Fruit fly (Drosophila melanogaster) whole organism, embryonic: ENCODE data around the gene CG7227.

ENCODE experiments used
- Adf1 ChIP-seq: fragments of 200-800 bp; sonication (Bioruptor generic); IDR thresholded peaks from 2 replicates; pipeline ENCODE4 v1.3.6; 2022; ENCODE audit warnings: missing biosample characterization, missing genetic modification characterization
- Aef1 ChIP-seq: fragments of 200-800 bp; sonication (Bioruptor generic); IDR thresholded peaks from 3 replicates; pipeline ENCODE4 v1.3.6; 2022; ENCODE audit warnings: missing biosample characterization, missing genetic modification characterization
- B-H2 ChIP-seq: fragments of 200-800 bp; sonication (Bioruptor generic); optimal IDR thresholded peaks from 2 replicates; lab custom pipeline; 2018; ENCODE audit warnings: missing biosample characterization, mild to moderate bottlenecking, missing genetic modification characterization
- Bteb2 ChIP-seq: fragments of 200-800 bp; sonication (Bioruptor generic); optimal IDR thresholded peaks from 2 replicates; lab custom pipeline; 2016; ENCODE audit warnings: missing biosample characterization, missing genetic modification characterization
- CG13123 ChIP-seq: fragments of 200-800 bp; sonication (Bioruptor generic); optimal IDR thresholded peaks from 2 replicates; lab custom pipeline; 2016; ENCODE audit warnings: missing biosample characterization, missing genetic modification characterization
- CG14441 ChIP-seq: fragments of 200-800 bp; sonication (Bioruptor generic); IDR thresholded peaks from 2 replicates; pipeline ENCODE4 v1.3.6; 2022; ENCODE audit warnings: missing biosample characterization, missing genetic modification characterization
- CG17328 ChIP-seq: fragments of 200-800 bp; sonication (Bioruptor generic); IDR thresholded peaks from 2 replicates; pipeline ENCODE4 v1.3.6; 2022; ENCODE audit warnings: missing biosample characterization, missing genetic modification characterization
- CG17359 ChIP-seq: fragments of 200-800 bp; sonication (Bioruptor generic); optimal IDR thresholded peaks from 3 replicates; lab custom pipeline; 2018; ENCODE audit warnings: missing biosample characterization, mild to moderate bottlenecking, missing genetic modification characterization, moderate library complexity
- CG17361 ChIP-seq: fragments of 200-800 bp; sonication (Bioruptor generic); IDR thresholded peaks from 3 replicates; pipeline ENCODE4 v1.3.6; 2022; ENCODE audit warnings: missing biosample characterization, missing genetic modification characterization
- CG18476 ChIP-seq: fragments of 200-800 bp; sonication (Bioruptor generic); optimal IDR thresholded peaks from 2 replicates; lab custom pipeline; 2016; ENCODE audit warnings: missing biosample characterization, mild to moderate bottlenecking, missing genetic modification characterization
- CG18599 ChIP-seq: fragments of 200-800 bp; sonication (Bioruptor generic); optimal IDR thresholded peaks from 3 replicates; lab custom pipeline; 2017; ENCODE audit warnings: missing biosample characterization, missing genetic modification characterization, mild to moderate bottlenecking, moderate library complexity, missing genetic modification reagents
- CG18764 ChIP-seq: fragments of 200-800 bp; sonication (Bioruptor generic); optimal IDR thresholded peaks from 3 replicates; lab custom pipeline; 2016; ENCODE audit warnings: missing biosample characterization, missing genetic modification characterization
- CG2129 ChIP-seq: fragments of 200-800 bp; sonication (Bioruptor generic); IDR thresholded peaks from 2 replicates; pipeline ENCODE4 v1.3.6; 2022; ENCODE audit warnings: missing biosample characterization, missing genetic modification characterization; ENCODE audit not compliant: partially characterized antibody
- CG3065 ChIP-seq: fragments of 200-800 bp; sonication (Bioruptor generic); optimal IDR thresholded peaks from 2 replicates; lab custom pipeline; 2016; ENCODE audit warnings: missing biosample characterization, missing genetic modification characterization
- CG3281 ChIP-seq: fragments of 200-800 bp; sonication (Bioruptor generic); optimal IDR thresholded peaks from 3 replicates; lab custom pipeline; 2017; ENCODE audit warnings: missing biosample characterization, mild to moderate bottlenecking, missing genetic modification characterization
- CG34376 ChIP-seq: fragments of 200-800 bp; sonication (Bioruptor generic); optimal IDR thresholded peaks from 2 replicates; lab custom pipeline; 2018; ENCODE audit warnings: missing biosample characterization, mild to moderate bottlenecking, missing genetic modification characterization
- CG4707 ChIP-seq: fragments of 200-800 bp; sonication (Bioruptor generic); optimal IDR thresholded peaks from 2 replicates; lab custom pipeline; 2018; ENCODE audit warnings: missing biosample characterization, mild to moderate bottlenecking, missing genetic modification characterization, moderate library complexity
- CG5953 ChIP-seq: fragments of 200-800 bp; sonication (Bioruptor generic); IDR thresholded peaks from 2 replicates; pipeline ENCODE4 v1.3.6; 2022; ENCODE audit warnings: missing biosample characterization, missing genetic modification characterization
- CG6654 ChIP-seq: fragments of 200-800 bp; sonication (Bioruptor generic); optimal IDR thresholded peaks from 2 replicates; lab custom pipeline; 2017; ENCODE audit warnings: missing biosample characterization, mild to moderate bottlenecking, missing genetic modification characterization
- CG9437 ChIP-seq: fragments of 200-800 bp; sonication (Bioruptor generic); optimal IDR thresholded peaks from 2 replicates; lab custom pipeline; 2018; ENCODE audit warnings: missing biosample characterization, mild to moderate bottlenecking, missing genetic modification characterization
- CG9876 ChIP-seq: fragments of 200-800 bp; sonication (Bioruptor generic); optimal IDR thresholded peaks from 2 replicates; lab custom pipeline; 2016; ENCODE audit warnings: missing biosample characterization, missing genetic modification characterization
- CG9932 ChIP-seq: fragments of 200-800 bp; sonication (Bioruptor generic); IDR thresholded peaks from 2 replicates; pipeline ENCODE4 v1.3.6; 2022; ENCODE audit warnings: missing biosample characterization, missing genetic modification characterization
- E2f1 ChIP-seq: fragments of 200-800 bp; sonication (Bioruptor generic); IDR thresholded peaks from 2 replicates; pipeline ENCODE4 v1.3.6; 2022; ENCODE audit warnings: missing biosample characterization, missing genetic modification characterization
- Elba2 ChIP-seq: fragments of 200-800 bp; sonication (Bioruptor generic); optimal IDR thresholded peaks from 3 replicates; lab custom pipeline; 2016; ENCODE audit warnings: missing biosample characterization, missing genetic modification characterization
- H2.0 ChIP-seq: fragments of 200-800 bp; sonication (Bioruptor generic); IDR thresholded peaks from 2 replicates; pipeline ENCODE4 v1.3.6; 2022; ENCODE audit warnings: missing biosample characterization, missing genetic modification characterization
- Hey ChIP-seq: fragments of 200-800 bp; sonication (Bioruptor generic); optimal IDR thresholded peaks from 3 replicates; lab custom pipeline; 2018; ENCODE audit warnings: missing biosample characterization, mild to moderate bottlenecking, missing genetic modification characterization
- Hr3 ChIP-seq: fragments of 200-800 bp; sonication (Bioruptor generic); optimal IDR thresholded peaks from 3 replicates; lab custom pipeline; 2016; ENCODE audit warnings: missing biosample characterization, missing genetic modification characterization
- Lpt ChIP-seq: fragments of >200 bp; optimal IDR thresholded peaks from 2 replicates; lab custom pipeline; 2018; ENCODE audit warnings: missing biosample characterization, missing genetic modification characterization
- Mrtf ChIP-seq: fragments of 200-800 bp; sonication (Bioruptor generic); IDR thresholded peaks from 3 replicates; pipeline ENCODE4 v1.3.6; 2022; ENCODE audit warnings: missing biosample characterization, missing genetic modification characterization
- Opbp ChIP-seq: fragments of 200-800 bp; sonication (Bioruptor generic); IDR thresholded peaks from 3 replicates; pipeline ENCODE4 v1.3.6; 2022; ENCODE audit warnings: missing biosample characterization, missing genetic modification characterization; ENCODE audit not compliant: partially characterized antibody
- Side ChIP-seq: fragments of 200-800 bp; sonication (Bioruptor generic); optimal IDR thresholded peaks from 2 replicates; lab custom pipeline; 2016; ENCODE audit warnings: missing biosample characterization, missing genetic modification characterization
- Sry-β ChIP-seq: fragments of 200-800 bp; sonication (Bioruptor generic); optimal IDR thresholded peaks from 2 replicates; lab custom pipeline; 2018; ENCODE audit warnings: missing biosample characterization, mild to moderate bottlenecking, missing genetic modification characterization, moderate library complexity
- abd-A ChIP-seq: fragments of 200-800 bp; sonication (Bioruptor generic); optimal IDR thresholded peaks from 3 replicates; lab custom pipeline; 2019; ENCODE audit warnings: missing biosample characterization, mild to moderate bottlenecking, missing genetic modification characterization, moderate library complexity
- cato ChIP-seq: fragments of 200-800 bp; sonication (Bioruptor generic); optimal IDR thresholded peaks from 2 replicates; lab custom pipeline; 2016; ENCODE audit warnings: missing biosample characterization, missing genetic modification characterization, borderline replicate concordance
- croc ChIP-seq: fragments of 200-800 bp; sonication (Bioruptor generic); conservative IDR thresholded peaks from 3 replicates; pipeline ENCODE4 v1.3.6; 2022; ENCODE audit warnings: missing biosample characterization, missing genetic modification characterization
- dan ChIP-seq: fragments of 200-800 bp; sonication (Bioruptor generic); IDR thresholded peaks from 2 replicates; pipeline ENCODE4 v1.3.6; 2022; ENCODE audit warnings: missing biosample characterization, missing genetic modification characterization
- dimm ChIP-seq: fragments of 200-800 bp; sonication (Bioruptor generic); IDR thresholded peaks from 2 replicates; pipeline ENCODE4 v1.3.6; 2022; ENCODE audit warnings: missing biosample characterization, missing genetic modification characterization
- ewg ChIP-seq: fragments of 200-800 bp; sonication (Bioruptor generic); optimal IDR thresholded peaks from 3 replicates; lab custom pipeline; 2017; ENCODE audit warnings: mild to moderate bottlenecking, missing biosample characterization, missing genetic modification reagents, missing genetic modification characterization
- gcm2 ChIP-seq: fragments of 200-800 bp; sonication (Bioruptor generic); optimal IDR thresholded peaks from 2 replicates; lab custom pipeline; 2016; ENCODE audit warnings: missing biosample characterization, missing genetic modification characterization
- jing ChIP-seq: fragments of 200-800 bp; sonication (Bioruptor generic); optimal IDR thresholded peaks from 2 replicates; lab custom pipeline; 2018; ENCODE audit warnings: missing biosample characterization, mild to moderate bottlenecking, missing genetic modification characterization
- klu ChIP-seq: fragments of 200-800 bp; sonication (Bioruptor generic); IDR thresholded peaks from 2 replicates; pipeline ENCODE4 v1.3.6; 2022; ENCODE audit warnings: missing biosample characterization, missing genetic modification characterization
- nerfin-2 ChIP-seq: fragments of 200-800 bp; sonication (Bioruptor generic); IDR thresholded peaks from 2 replicates; pipeline ENCODE4 v1.3.6; 2022; ENCODE audit warnings: missing biosample characterization, missing genetic modification characterization; ENCODE audit not compliant: partially characterized antibody
- pan ChIP-seq, 4 experiments: fragments of >200 bp in 3 of 4; fragments of 200-800 bp in 1 of 4; sonication (Bioruptor generic) in 1 of 4; optimal IDR thresholded peaks in 3 of 4; IDR thresholded peaks in 1 of 4; 2 replicates each; pipeline versions ENCODE4 v1.3.6 to Lab custom; 2017 to 2022; ENCODE audit warnings: missing biosample characterization in 2 of 4, missing genetic modification characterization in 2 of 4, mixed read lengths in 1 of 4
- pum ChIP-seq: fragments of 200-800 bp; sonication (Bioruptor generic); optimal IDR thresholded peaks from 2 replicates; lab custom pipeline; 2016; ENCODE audit warnings: missing biosample characterization, missing genetic modification characterization
- row ChIP-seq: fragments of 200-800 bp; sonication (Bioruptor generic); IDR thresholded peaks from 3 replicates; pipeline ENCODE4 v1.3.6; 2022; ENCODE audit warnings: missing biosample characterization, missing genetic modification characterization
- so ChIP-seq: fragments of 200-800 bp; sonication (Bioruptor generic); IDR thresholded peaks from 3 replicates; pipeline ENCODE4 v1.3.6; 2022; ENCODE audit warnings: missing biosample characterization, missing genetic modification characterization
- tll ChIP-seq, 2 experiments: fragments of 200-800 bp in 1 of 2; fragments of >200 bp in 1 of 2; sonication (Bioruptor generic) in 1 of 2; optimal IDR thresholded peaks; 2 replicates each; lab custom pipeline; 2017 to 2019; ENCODE audit warnings: missing biosample characterization in 2 of 2, missing genetic modification characterization in 2 of 2, mild to moderate bottlenecking in 1 of 2, moderate library complexity in 1 of 2
- toy ChIP-seq: fragments of 200-800 bp; sonication (Bioruptor generic); IDR thresholded peaks from 2 replicates; pipeline ENCODE4 v1.3.6; 2022; ENCODE audit warnings: missing biosample characterization, missing genetic modification characterization
- trh ChIP-seq: fragments of 200-800 bp; sonication (Bioruptor generic); optimal IDR thresholded peaks from 2 replicates; lab custom pipeline; 2016; ENCODE audit warnings: missing biosample characterization, missing genetic modification characterization
- tup ChIP-seq: fragments of 200-800 bp; sonication (Bioruptor generic); optimal IDR thresholded peaks from 2 replicates; lab custom pipeline; 2016; ENCODE audit warnings: missing biosample characterization, mild to moderate bottlenecking, missing genetic modification characterization, moderate library complexity

Gene CG7227

dm6 chr2L:7965808-7966460, 32.0 kb downstream of the CG7227 start (continued):
- TF ChIP-seq row (GFP tag; lab: Robert Waterston, UW) (peak; percentile 21; the same call in 1 of the 3 replicates), CG17361 (peak; percentile 76; the same call in 2 of the 3 replicates), so (no peak), CG13123 (GFP tag; lab: Kevin White, UChicago) (no peak), CG3065 (GFP tag; lab: Kevin White, UChicago) (no peak), tll (GFP tag; optimal IDR thresholded peaks at IDR 0.05; lab: Kevin White, UChicago) (no peak), nerfin-2 (no peak), CG17359 (tag; lab: Kevin White, UChicago) (peak; percentile 44), H2.0 (no peak), CG9876 (no peak), CG9932 (GFP tag; lab: Robert Waterston, UW) (no peak), Hey (tag; lab: Kevin White, UChicago) (no peak), trh (GFP tag; lab: Kevin White, UChicago) (no peak), CG17328 (GFP tag; lab: Robert Waterston, UW) (no peak), CG4707 (no peak), CG18764 (no peak), Elba2 (GFP tag; lab: Kevin White, UChicago) (no peak), croc (GFP tag; lab: Robert Waterston, UW) (no peak; the same call in 2 of the 3 replicates), Side (GFP tag; lab: Kevin White, UChicago) (no peak), dimm (GFP tag; lab: Robert Waterston, UW) (no peak), Aef1 (GFP tag; lab: Robert Waterston, UW) (no peak), Bteb2 (no peak), Sry-β (GFP tag; lab: Kevin White, UChicago) (no peak), ewg (GFP tag; lab: Kevin White, UChicago) (no peak), CG14441 (no peak), toy (GFP tag; lab: Robert Waterston, UW) (no peak), E2f1 (GFP tag; lab: Robert Waterston, UW) (no peak), Mrtf (GFP tag; lab: Robert Waterston, UW) (no peak), tup (GFP tag; lab: Kevin White, UChicago) (no peak), B-H2 (no peak), CG3281 (GFP tag; lab: Kevin White, UChicago) (no peak), CG9437 (GFP tag; lab: Kevin White, UChicago) (no peak), abd-A (no peak), pum (GFP tag; lab: Kevin White, UChicago) (no peak), cato (GFP tag; lab: Kevin White, UChicago) (no peak), CG5953 (GFP tag; lab: Robert Waterston, UW) (no peak), Opbp (GFP tag; lab: Robert Waterston, UW) (no peak), gcm2 (GFP tag; lab: Kevin White, UChicago) (no peak), klu (GFP tag; lab: Robert Waterston, UW) (no peak), Hr3 (GFP tag; lab: Kevin White, UChicago) (no peak), CG18476 (GFP tag; lab: Kevin White, UChicago) (peak; percentile 5), CG18599 (GFP tag; lab: Kevin White, UChicago) (peak; percentile 4), Lpt (GFP tag; lab: Kevin White, UChicago) (no peak), pan (optimal IDR thresholded peaks at IDR 0.05; lab: Kevin White, UChicago) (no peak), pan (GFP tag; optimal IDR thresholded peaks at IDR 0.05 in 1 of 2, IDR thresholded peaks at IDR 0.05 in 1 of 2) (peak in 1 of 2 experiments; percentile 41), CG6654 (GFP tag; lab: Kevin White, UChicago) (peak; percentile 24), jing (no peak), CG34376 (no peak), CG2129 (GFP tag; lab: Robert Waterston, UW) (no peak), dan (GFP tag; lab: Robert Waterston, UW) (no peak), Adf1 (no peak)
